Fruit fly (Drosophila melanogaster) whole organism, embryonic: ENCODE measurements around the gene CG7601.

Source experiments
- Aef1 ChIP-seq: fragments of 200-800 bp; sonication (Bioruptor generic); IDR thresholded peaks from 3 replicates; pipeline ENCODE4 v1.3.6; 2022; ENCODE audit warnings: missing biosample characterization, missing genetic modification characterization
- CG10147 ChIP-seq: fragments of 200-800 bp; sonication (Bioruptor generic); optimal IDR thresholded peaks from 2 replicates; lab custom pipeline; 2019; ENCODE audit warnings: missing biosample characterization, mild to moderate bottlenecking, missing genetic modification characterization, moderate library complexity
- CG10366 ChIP-seq: fragments of 200-800 bp; sonication (Bioruptor generic); IDR thresholded peaks from 2 replicates; pipeline ENCODE4 v1.3.6; 2022; ENCODE audit warnings: missing biosample characterization, missing genetic modification characterization
- CG10654 ChIP-seq: fragments of 200-800 bp; sonication (Bioruptor generic); optimal IDR thresholded peaks from 2 replicates; lab custom pipeline; 2016; ENCODE audit warnings: missing biosample characterization, missing genetic modification characterization
- CG11247 ChIP-seq: fragments of 200-800 bp; sonication (Bioruptor generic); IDR thresholded peaks from 2 replicates; pipeline ENCODE4 v1.3.6; 2022; ENCODE audit warnings: missing biosample characterization, missing genetic modification characterization
- CG11560 ChIP-seq: fragments of 200-800 bp; sonication (Bioruptor generic); IDR thresholded peaks from 3 replicates; pipeline ENCODE4 v1.3.6; 2022; ENCODE audit warnings: missing biosample characterization, missing genetic modification characterization
- CG11696 ChIP-seq: fragments of 200-800 bp; sonication (Bioruptor generic); IDR thresholded peaks from 2 replicates; pipeline ENCODE4 v1.3.6; 2022; ENCODE audit warnings: missing biosample characterization, missing genetic modification characterization
- CG11723 ChIP-seq: fragments of 200-800 bp; sonication (Bioruptor generic); optimal IDR thresholded peaks from 2 replicates; lab custom pipeline; 2017; ENCODE audit warnings: missing biosample characterization, mild to moderate bottlenecking, missing genetic modification characterization
- CG12942 ChIP-seq: fragments of 200-800 bp; sonication (Bioruptor generic); optimal IDR thresholded peaks from 3 replicates; lab custom pipeline; 2016; ENCODE audit warnings: missing biosample characterization, missing genetic modification characterization
- CG1603 ChIP-seq: fragments of 200-800 bp; sonication (Bioruptor generic); optimal IDR thresholded peaks from 2 replicates; lab custom pipeline; 2019; ENCODE audit warnings: missing biosample characterization, mild to moderate bottlenecking, missing genetic modification characterization, moderate library complexity
- CG17359 ChIP-seq: fragments of 200-800 bp; sonication (Bioruptor generic); optimal IDR thresholded peaks from 3 replicates; lab custom pipeline; 2018; ENCODE audit warnings: missing biosample characterization, mild to moderate bottlenecking, missing genetic modification characterization, moderate library complexity
- CG18011 ChIP-seq: fragments of 200-800 bp; sonication (Bioruptor generic); optimal IDR thresholded peaks from 2 replicates; lab custom pipeline; 2017; ENCODE audit warnings: missing biosample characterization, missing genetic modification characterization, mild to moderate bottlenecking, moderate library complexity, missing genotype
- CG18262 ChIP-seq: fragments of 200-800 bp; optimal IDR thresholded peaks from 3 replicates; lab custom pipeline; 2019; ENCODE audit warnings: missing biosample characterization, mild to moderate bottlenecking, missing genetic modification characterization, moderate library complexity
- CG2678 ChIP-seq: fragments of 200-800 bp; sonication (Bioruptor generic); optimal IDR thresholded peaks from 3 replicates; lab custom pipeline; 2019; ENCODE audit warnings: missing biosample characterization, mild to moderate bottlenecking, missing genetic modification characterization, moderate library complexity
- CG2712 ChIP-seq: fragments of 200-800 bp; optimal IDR thresholded peaks from 3 replicates; lab custom pipeline; 2019; ENCODE audit warnings: missing biosample characterization, mild to moderate bottlenecking, missing genetic modification characterization, moderate library complexity
- CG34224 ChIP-seq: fragments of 200-800 bp; sonication (Bioruptor generic); IDR thresholded peaks from 3 replicates; pipeline ENCODE4 v1.3.6; 2022; ENCODE audit warnings: missing biosample characterization, missing genetic modification characterization; ENCODE audit not compliant: partially characterized antibody
- CG34376 ChIP-seq: fragments of 200-800 bp; sonication (Bioruptor generic); optimal IDR thresholded peaks from 2 replicates; lab custom pipeline; 2018; ENCODE audit warnings: missing biosample characterization, mild to moderate bottlenecking, missing genetic modification characterization
- CG3995 ChIP-seq: fragments of 200-800 bp; sonication (Bioruptor generic); optimal IDR thresholded peaks from 3 replicates; lab custom pipeline; 2016; ENCODE audit warnings: missing biosample characterization, missing genetic modification characterization
- CG6791 ChIP-seq: fragments of 200-800 bp; sonication (Bioruptor generic); IDR thresholded peaks from 3 replicates; pipeline ENCODE4 v1.3.6; 2022; ENCODE audit warnings: missing biosample characterization, missing genetic modification characterization; ENCODE audit not compliant: partially characterized antibody
- D ChIP-seq, 2 experiments: fragments of 200-800 bp in 1 of 2; fragments of >200 bp in 1 of 2; sonication (Bioruptor generic) in 1 of 2; optimal IDR thresholded peaks; 2 replicates in 1 of 2; 3 replicates in 1 of 2; lab custom pipeline; 2017; ENCODE audit warnings: mild to moderate bottlenecking in 1 of 2, missing biosample characterization in 1 of 2, missing genetic modification characterization in 1 of 2, missing genetic modification reagents in 1 of 2
- Dref ChIP-seq: fragments of 200-800 bp; sonication (Bioruptor generic); IDR thresholded peaks from 2 replicates; pipeline ENCODE4 v1.3.6; 2022; ENCODE audit warnings: missing biosample characterization, missing genetic modification characterization
- E2f1 ChIP-seq: fragments of 200-800 bp; sonication (Bioruptor generic); IDR thresholded peaks from 2 replicates; pipeline ENCODE4 v1.3.6; 2022; ENCODE audit warnings: missing biosample characterization, missing genetic modification characterization
- E2f2 ChIP-seq: fragments of 200-800 bp; sonication (Bioruptor generic); IDR thresholded peaks from 2 replicates; pipeline ENCODE4 v1.3.6; 2022; ENCODE audit warnings: missing biosample characterization, missing genetic modification characterization
- Ets65A ChIP-seq: fragments of 200-800 bp; sonication (Bioruptor generic); peaks from one replicate; lab custom pipeline; 2016; ENCODE audit warnings: missing biosample characterization, missing genetic modification characterization
- H2.0 ChIP-seq: fragments of 200-800 bp; sonication (Bioruptor generic); IDR thresholded peaks from 2 replicates; pipeline ENCODE4 v1.3.6; 2022; ENCODE audit warnings: missing biosample characterization, missing genetic modification characterization
- Hmr ChIP-seq: fragments of 200-800 bp; sonication (Bioruptor generic); optimal IDR thresholded peaks from 3 replicates; lab custom pipeline; 2017; ENCODE audit warnings: mild to moderate bottlenecking, missing biosample characterization, missing genetic modification reagents, missing genetic modification characterization
- Hr39 ChIP-seq: fragments of >200 bp; optimal IDR thresholded peaks from 2 replicates; lab custom pipeline; 2017
- Hr78 ChIP-seq, 2 experiments: fragments of 200-800 bp in 1 of 2; fragments of >200 bp in 1 of 2; sonication (Bioruptor generic) in 1 of 2; optimal IDR thresholded peaks; 2 replicates each; lab custom pipeline; 2017 to 2019; ENCODE audit warnings: missing biosample characterization in 2 of 2, missing genetic modification characterization in 2 of 2, mild to moderate bottlenecking in 1 of 2, moderate library complexity in 1 of 2
- Meics ChIP-seq: fragments of 200-800 bp; sonication (Bioruptor generic); optimal IDR thresholded peaks from 2 replicates; lab custom pipeline; 2017; ENCODE audit warnings: missing biosample characterization, mild to moderate bottlenecking, missing genetic modification characterization
- Six4 ChIP-seq: fragments of 200-800 bp; sonication (Bioruptor generic); optimal IDR thresholded peaks from 2 replicates; lab custom pipeline; 2016; ENCODE audit warnings: missing biosample characterization, missing genetic modification characterization
- Usf ChIP-seq: fragments of 200-800 bp; sonication (Bioruptor generic); optimal IDR thresholded peaks from 2 replicates; lab custom pipeline; 2017; ENCODE audit warnings: missing genotype, missing biosample characterization, missing genetic modification characterization
- bigmax ChIP-seq: fragments of 200-800 bp; sonication (Bioruptor generic); optimal IDR thresholded peaks from 2 replicates; lab custom pipeline; 2018; ENCODE audit warnings: missing biosample characterization, mild to moderate bottlenecking, missing genetic modification characterization
- chinmo ChIP-seq: fragments of 200-800 bp; sonication (Bioruptor generic); IDR thresholded peaks from 4 replicates; pipeline ENCODE4 v1.3.6; 2022; ENCODE audit warnings: missing biosample characterization, missing genetic modification characterization; ENCODE audit not compliant: partially characterized antibody
- cwo ChIP-seq: fragments of 200-800 bp; sonication (Bioruptor generic); optimal IDR thresholded peaks from 3 replicates; lab custom pipeline; 2017; ENCODE audit warnings: missing biosample characterization, missing genetic modification characterization, mild to moderate bottlenecking, moderate library complexity, missing genetic modification reagents
- dm ChIP-seq: fragments of 200-800 bp; sonication (Bioruptor generic); optimal IDR thresholded peaks from 3 replicates; lab custom pipeline; 2016; ENCODE audit warnings: missing biosample characterization, missing genetic modification characterization
- dpn ChIP-seq, 2 experiments: fragments of 200-800 bp; sonication (Bioruptor generic); optimal IDR thresholded peaks; 3 replicates each; lab custom pipeline; 2016; ENCODE audit warnings: missing biosample characterization in 2 of 2, missing genetic modification characterization in 2 of 2
- dysf ChIP-seq: fragments of 200-800 bp; sonication (Bioruptor generic); IDR thresholded peaks from 3 replicates; pipeline ENCODE4 v1.3.6; 2022; ENCODE audit warnings: missing biosample characterization, missing genetic modification characterization
- fd96Cb ChIP-seq: fragments of 200-800 bp; sonication (Bioruptor generic); optimal IDR thresholded peaks from 2 replicates; lab custom pipeline; 2018; ENCODE audit warnings: missing biosample characterization, mild to moderate bottlenecking, missing genetic modification characterization, moderate library complexity
- gcm ChIP-seq: fragments of 200-800 bp; sonication (Bioruptor generic); optimal IDR thresholded peaks from 2 replicates; lab custom pipeline; 2019; ENCODE audit warnings: missing biosample characterization, mild to moderate bottlenecking, missing genetic modification characterization, moderate library complexity
- kay ChIP-seq: fragments of 200-800 bp; sonication (Bioruptor generic); optimal IDR thresholded peaks from 2 replicates; lab custom pipeline; 2016; ENCODE audit warnings: missing biosample characterization, missing genetic modification characterization
- kni ChIP-seq: fragments of 200-800 bp; sonication (Bioruptor generic); optimal IDR thresholded peaks from 3 replicates; lab custom pipeline; 2017; ENCODE audit warnings: mild to moderate bottlenecking, missing biosample characterization, missing genetic modification reagents, missing genetic modification characterization
- mam ChIP-seq: fragments of 200-800 bp; sonication (Bioruptor generic); optimal IDR thresholded peaks from 3 replicates; lab custom pipeline; 2016; ENCODE audit warnings: missing biosample characterization, missing genetic modification characterization
- nau ChIP-seq: fragments of 200-800 bp; sonication (Bioruptor generic); optimal IDR thresholded peaks from 3 replicates; lab custom pipeline; 2017; ENCODE audit warnings: missing biosample characterization, mild to moderate bottlenecking, missing genetic modification characterization, missing genetic modification reagents
- pum ChIP-seq: fragments of 200-800 bp; sonication (Bioruptor generic); optimal IDR thresholded peaks from 2 replicates; lab custom pipeline; 2016; ENCODE audit warnings: missing biosample characterization, missing genetic modification characterization
- sc ChIP-seq, 3 experiments: fragments of >200 bp in 2 of 3; fragments of 200-800 bp in 1 of 3; sonication (Bioruptor generic) in 1 of 3; optimal IDR thresholded peaks; 2 replicates in 2 of 3; 3 replicates in 1 of 3; lab custom pipeline; 2017; ENCODE audit warnings: mild to moderate bottlenecking in 1 of 3, missing biosample characterization in 1 of 3, missing genetic modification characterization in 1 of 3, missing genetic modification reagents in 1 of 3
- so ChIP-seq: fragments of 200-800 bp; sonication (Bioruptor generic); IDR thresholded peaks from 3 replicates; pipeline ENCODE4 v1.3.6; 2022; ENCODE audit warnings: missing biosample characterization, missing genetic modification characterization
- tx ChIP-seq: fragments of 200-800 bp; sonication (Bioruptor generic); optimal IDR thresholded peaks from 2 replicates; lab custom pipeline; 2016; ENCODE audit warnings: missing biosample characterization, missing genetic modification characterization
- z ChIP-seq: fragments of 200-800 bp; sonication (Bioruptor generic); IDR thresholded peaks from 3 replicates; pipeline ENCODE4 v1.3.6; 2022; ENCODE audit warnings: missing biosample characterization, missing genetic modification characterization
- zen ChIP-seq: fragments of 200-800 bp; sonication (Bioruptor generic); optimal IDR thresholded peaks from 3 replicates; lab custom pipeline; 2018; ENCODE audit warnings: missing biosample characterization, mild to moderate bottlenecking, missing genetic modification characterization, moderate library complexity
- zfh1 ChIP-seq: fragments of 200-800 bp; sonication (Bioruptor generic); IDR thresholded peaks from 3 replicates; pipeline ENCODE4 v1.3.6; 2022; ENCODE audit warnings: missing biosample characterization, missing genetic modification characterization

CG7601 gene

DNA sequence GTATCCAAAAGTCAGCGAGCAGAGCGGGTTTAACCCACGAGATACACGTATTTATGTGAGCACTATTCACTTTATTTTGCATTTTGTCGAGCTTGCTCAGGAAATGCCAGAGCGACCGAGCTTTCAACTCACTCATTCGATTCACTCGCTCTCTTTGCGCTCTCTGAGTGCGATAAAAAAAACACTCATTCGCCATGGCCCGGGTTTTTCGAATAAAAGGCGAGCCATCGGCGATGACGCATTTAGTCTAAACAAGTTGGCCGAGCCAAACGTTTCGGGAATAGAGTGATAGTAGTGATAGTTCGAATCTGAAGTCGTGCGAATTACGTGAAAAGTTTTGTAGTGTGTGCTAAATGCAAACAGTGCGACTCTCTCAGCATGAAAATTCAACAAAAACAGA lies 45.8 kb upstream of the CG7601 start (continued):
- no peak for TF ChIP-seq CG18262 (tag; lab: Kevin White, UChicago)
- TF ChIP-seq zen (tag; lab: Kevin White, UChicago) = no peak
- TF ChIP-seq Hr78 (GFP tag; optimal IDR thresholded peaks at IDR 0.05; lab: Kevin White, UChicago) = no peak
- no peak for TF ChIP-seq sc (optimal IDR thresholded peaks at IDR 0.05; lab: Kevin White, UChicago)
- TF ChIP-seq sc (GFP tag; optimal IDR thresholded peaks at IDR 0.05; lab: Kevin White, UChicago) = no peak
- no peak for TF ChIP-seq CG2712 (tag; lab: Kevin White, UChicago)
- TF ChIP-seq Ets65A (GFP tag; lab: Kevin White, UChicago) = no peak
- no peak for TF ChIP-seq CG12942
- TF ChIP-seq dpn (GFP tag; optimal IDR thresholded peaks at IDR 0.05; lab: Kevin White, UChicago) = peak in 1 of 2 experiments; percentile 26
- TF ChIP-seq gcm (GFP tag; lab: Kevin White, UChicago) = peak; percentile 10
- TF ChIP-seq zfh1 (GFP tag; lab: Robert Waterston, UW) = no peak
- TF ChIP-seq CG6791 (GFP tag; lab: Robert Waterston, UW) = no peak
- TF ChIP-seq CG34376 (GFP tag; lab: Kevin White, UChicago) = peak; percentile 82
- peak; percentile 64 for TF ChIP-seq CG34224 (GFP tag; lab: Robert Waterston, UW)
- TF ChIP-seq D (optimal IDR thresholded peaks at IDR 0.05; lab: Kevin White, UChicago) = no peak
- no peak for TF ChIP-seq D (GFP tag; optimal IDR thresholded peaks at IDR 0.05; lab: Kevin White, UChicago)
- no peak for TF ChIP-seq CG1603 (tag; lab: Kevin White, UChicago)
- TF ChIP-seq mam (GFP tag; lab: Kevin White, UChicago) = no peak
- TF ChIP-seq CG11560 (tag; lab: Robert Waterston, UW) = no peak
- TF ChIP-seq CG18011 = no peak
- TF ChIP-seq Aef1 (GFP tag; lab: Robert Waterston, UW) = peak; percentile 16; the same call in 1 of the 3 replicates
- TF ChIP-seq Meics (GFP tag; lab: Kevin White, UChicago) = peak; percentile 45
- TF ChIP-seq cwo (GFP tag; lab: Kevin White, UChicago) = peak; percentile 34
- peak; percentile 99 for TF ChIP-seq kay
- no peak for TF ChIP-seq dysf (GFP tag; lab: Robert Waterston, UW)
- peak; percentile 96; the same call in 3 of the 4 replicates for TF ChIP-seq chinmo (GFP tag; lab: Robert Waterston, UW)
- TF ChIP-seq CG2678 = peak; percentile 50
- TF ChIP-seq CG17359 (tag; lab: Kevin White, UChicago) = peak; percentile 8
- no peak for TF ChIP-seq CG3995 (GFP tag; lab: Kevin White, UChicago)
- no peak for TF ChIP-seq Dref (GFP tag; lab: Robert Waterston, UW)
- no peak for TF ChIP-seq H2.0 (GFP tag; lab: Robert Waterston, UW)
- no peak for TF ChIP-seq kni (GFP tag; lab: Kevin White, UChicago)
- 0 out of 2 replicates have a peak, but pooled peaks have one; percentile 7 for TF ChIP-seq CG11247 (GFP tag; lab: Robert Waterston, UW)
- no peak for TF ChIP-seq CG10366 (GFP tag; lab: Robert Waterston, UW)
- no peak for TF ChIP-seq E2f2 (GFP tag; lab: Robert Waterston, UW)
- no peak for TF ChIP-seq nau (GFP tag; lab: Kevin White, UChicago)
- TF ChIP-seq CG11696 = no peak
- TF ChIP-seq Six4 = no peak
- TF ChIP-seq Hmr = peak; percentile 45
- no peak for TF ChIP-seq Usf (GFP tag; lab: Kevin White, UChicago)
- no peak for TF ChIP-seq CG10654
- peak; percentile 2 for TF ChIP-seq CG10147
- TF ChIP-seq tx = no peak
- TF ChIP-seq pum = no peak
- no peak for TF ChIP-seq E2f1 (GFP tag; lab: Robert Waterston, UW)
- TF ChIP-seq fd96Cb (tag; lab: Kevin White, UChicago) = no peak
- 0 out of 3 replicates have a peak, but pooled peaks have one; percentile 29 for TF ChIP-seq so (GFP tag; lab: Robert Waterston, UW)
- no peak for TF ChIP-seq bigmax (GFP tag; lab: Kevin White, UChicago)
- TF ChIP-seq Hr39 (lab: Kevin White, UChicago) = no peak
- TF ChIP-seq z (GFP tag; lab: Robert Waterston, UW) = peak; percentile 98
- TF ChIP-seq CG11723 (GFP tag; lab: Kevin White, UChicago) = no peak
- no peak for TF ChIP-seq dm (GFP tag; lab: Kevin White, UChicago)
